Fruit fly (Drosophila melanogaster) whole organism, pupa: ENCODE data around the gene betaTub65B.
A peak's percentile ranks its signal among the peaks of the same experiment; 100 is the strongest.

ENCODE experiments used
- CG10348 ChIP-seq: fragments of 200-800 bp; sonication (Bioruptor generic); IDR thresholded peaks from 2 replicates; pipeline ENCODE4 v1.3.6; 2022; ENCODE audit warnings: missing biosample characterization, missing genetic modification characterization
- CG12605 ChIP-seq: fragments of 200-800 bp; sonication (Bioruptor generic); IDR thresholded peaks from 2 replicates; pipeline ENCODE4 v1.3.6; 2022; ENCODE audit warnings: missing biosample characterization, missing genetic modification characterization
- CG13204 ChIP-seq: fragments of 200-800 bp; sonication (Bioruptor generic); optimal IDR thresholded peaks from 2 replicates; lab custom pipeline; 2018; ENCODE audit warnings: missing biosample characterization, mild to moderate bottlenecking, missing genetic modification characterization, moderate library complexity
- CG14655 ChIP-seq: fragments of 200-800 bp; sonication (Bioruptor generic); optimal IDR thresholded peaks from 3 replicates; lab custom pipeline; 2017; ENCODE audit warnings: mild to moderate bottlenecking, missing biosample characterization, missing genetic modification reagents, missing genetic modification characterization
- CG15710 ChIP-seq: fragments of 200-800 bp; sonication (Bioruptor generic); optimal IDR thresholded peaks from 2 replicates; lab custom pipeline; 2018; ENCODE audit warnings: missing biosample characterization, mild to moderate bottlenecking, missing genetic modification characterization, moderate library complexity
- CG17806 ChIP-seq: fragments of 200-800 bp; sonication (Bioruptor generic); optimal IDR thresholded peaks from 2 replicates; lab custom pipeline; 2018; ENCODE audit warnings: missing biosample characterization, mild to moderate bottlenecking, missing genetic modification characterization, moderate library complexity
- CG32121 ChIP-seq: fragments of 200-800 bp; sonication (Bioruptor generic); IDR thresholded peaks from 2 replicates; pipeline ENCODE4 v1.3.6; 2022; ENCODE audit warnings: missing biosample characterization, missing genetic modification characterization
- CG34367 ChIP-seq: fragments of 200-800 bp; sonication (Bioruptor generic); optimal IDR thresholded peaks from 2 replicates; lab custom pipeline; 2018; ENCODE audit warnings: missing biosample characterization, mild to moderate bottlenecking, missing genetic modification characterization
- CG4496 ChIP-seq: fragments of 200-800 bp; sonication (Bioruptor generic); IDR thresholded peaks from 3 replicates; pipeline ENCODE4 v1.3.6; 2022; ENCODE audit warnings: missing biosample characterization, missing genetic modification characterization
- CG8159 ChIP-seq: fragments of 200-800 bp; sonication (Bioruptor generic); optimal IDR thresholded peaks from 3 replicates; lab custom pipeline; 2018; ENCODE audit warnings: missing biosample characterization, mild to moderate bottlenecking, missing genetic modification characterization, moderate library complexity
- CG8301 ChIP-seq: fragments of 200-800 bp; sonication (Bioruptor generic); optimal IDR thresholded peaks from 2 replicates; lab custom pipeline; 2018; ENCODE audit warnings: missing biosample characterization, mild to moderate bottlenecking, missing genetic modification characterization
- CG9948 ChIP-seq: fragments of 200-800 bp; sonication (Bioruptor generic); optimal IDR thresholded peaks from 2 replicates; lab custom pipeline; 2018; ENCODE audit warnings: missing biosample characterization, mild to moderate bottlenecking, missing genetic modification characterization, moderate library complexity
- D1 ChIP-seq: fragments of 200-800 bp; sonication (Bioruptor generic); optimal IDR thresholded peaks from 2 replicates; lab custom pipeline; 2018; ENCODE audit warnings: missing biosample characterization, mild to moderate bottlenecking, missing genetic modification characterization, moderate library complexity
- EcR ChIP-seq: fragments of 200-800 bp; sonication (Bioruptor generic); optimal IDR thresholded peaks from 3 replicates; lab custom pipeline; 2019; ENCODE audit warnings: missing biosample characterization, missing genetic modification characterization, mild to moderate bottlenecking, moderate library complexity, missing genetic modification reagents
- Ets98B ChIP-seq: fragments of 200-800 bp; sonication (Bioruptor generic); IDR thresholded peaks from 2 replicates; pipeline ENCODE4 v1.3.6; 2022; ENCODE audit warnings: missing biosample characterization, missing genetic modification characterization
- Pif1A ChIP-seq: fragments of 200-800 bp; sonication (Bioruptor generic); optimal IDR thresholded peaks from 3 replicates; lab custom pipeline; 2016; ENCODE audit warnings: missing biosample characterization, missing genetic modification characterization
- Pif1B ChIP-seq: fragments of 200-800 bp; sonication (Bioruptor generic); optimal IDR thresholded peaks from 3 replicates; lab custom pipeline; 2016; ENCODE audit warnings: missing biosample characterization, missing genetic modification characterization
- Snoo ChIP-seq: fragments of 200-800 bp; sonication (Bioruptor generic); optimal IDR thresholded peaks from 3 replicates; lab custom pipeline; 2017; ENCODE audit warnings: missing biosample characterization, mild to moderate bottlenecking, missing genetic modification characterization, inconsistent platforms
- fd96Ca ChIP-seq: fragments of 200-800 bp; sonication (Bioruptor generic); IDR thresholded peaks from 3 replicates; pipeline ENCODE4 v1.3.6; 2022; ENCODE audit warnings: missing biosample characterization, missing genetic modification characterization
- gl ChIP-seq: fragments of 200-800 bp; sonication (Bioruptor generic); optimal IDR thresholded peaks from 2 replicates; lab custom pipeline; 2018; ENCODE audit warnings: missing biosample characterization, mild to moderate bottlenecking, missing genetic modification characterization
- rn ChIP-seq: fragments of 200-800 bp; sonication (Bioruptor generic); IDR thresholded peaks from 2 replicates; pipeline ENCODE4 v1.3.6; 2022; ENCODE audit warnings: missing biosample characterization, missing genetic modification characterization

betaTub65B gene

DNA sequence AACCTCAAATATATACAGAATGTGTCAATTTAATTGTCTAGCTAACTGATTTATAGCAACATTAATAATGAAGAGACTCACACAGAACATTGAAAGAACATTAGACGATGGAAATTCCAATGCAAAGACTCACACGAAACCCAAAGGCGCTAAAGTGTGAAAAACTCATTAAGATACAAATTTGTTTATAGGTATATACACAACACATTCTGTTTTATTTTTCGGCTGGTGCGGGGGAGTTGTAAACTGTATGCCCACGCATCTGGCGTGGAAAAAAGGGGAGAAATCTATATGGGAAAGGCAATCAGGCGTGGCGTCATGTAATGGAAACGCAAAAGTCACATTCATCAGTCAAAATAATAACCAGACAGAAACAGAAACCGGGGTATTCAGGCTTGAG is 10.9 kb upstream of the betaTub65B start:
- TF ChIP-seq CG13204 (GFP tag; lab: Kevin White, UChicago) = no peak
- TF ChIP-seq CG4496 (GFP tag; lab: Robert Waterston, UW) = no peak
- no peak for TF ChIP-seq CG8159 (tag; lab: Kevin White, UChicago)
- TF ChIP-seq CG14655 (GFP tag; lab: Kevin White, UChicago) = no peak
- TF ChIP-seq Snoo (tag; lab: Kevin White, UChicago) = no peak
- no peak for TF ChIP-seq fd96Ca (GFP tag; lab: Robert Waterston, UW)
- TF ChIP-seq Pif1A (GFP tag; lab: Kevin White, UChicago) = no peak
- no peak for TF ChIP-seq CG34367 (tag; lab: Kevin White, UChicago)
- TF ChIP-seq CG8301 = no peak
- TF ChIP-seq CG32121 (GFP tag; lab: Robert Waterston, UW) = no peak
- no peak for TF ChIP-seq CG10348 (GFP tag; lab: Robert Waterston, UW)
- TF ChIP-seq, all 21 proteins: peak for 0

DNA sequence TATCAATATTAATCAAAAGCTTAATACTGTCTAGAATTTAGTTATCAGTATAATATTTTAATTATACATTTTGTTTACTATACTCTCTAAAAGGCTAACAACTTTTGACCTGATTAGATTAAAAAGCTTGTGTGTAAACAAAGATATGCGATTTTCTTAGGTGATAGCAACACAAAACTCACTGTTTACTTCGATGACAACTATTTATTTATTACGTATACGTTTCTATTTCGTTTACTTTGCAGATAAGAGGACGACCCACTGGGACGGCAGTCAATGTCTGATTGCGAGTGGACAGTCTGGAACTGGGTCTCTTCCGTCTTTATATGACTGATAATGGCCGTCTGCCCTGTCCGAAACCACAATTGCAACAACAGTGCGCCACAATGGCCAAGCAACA is 7.7 kb upstream of the betaTub65B start:
- TF ChIP-seq Pif1B (GFP tag; lab: Kevin White, UChicago) (no peak), CG8159 (tag; lab: Kevin White, UChicago) (no peak), CG9948 (tag; lab: Kevin White, UChicago) (no peak), D1 (tag; lab: Kevin White, UChicago) (no peak), CG8301 (no peak), CG14655 (GFP tag; lab: Kevin White, UChicago) (peak; percentile 6), Ets98B (GFP tag; lab: Robert Waterston, UW) (0 out of 2 replicates have a peak, but pooled peaks have one; percentile 11), CG17806 (tag; lab: Kevin White, UChicago) (no peak), CG4496 (GFP tag; lab: Robert Waterston, UW) (0 out of 3 replicates have a peak, but pooled peaks have one; percentile 12)

DNA sequence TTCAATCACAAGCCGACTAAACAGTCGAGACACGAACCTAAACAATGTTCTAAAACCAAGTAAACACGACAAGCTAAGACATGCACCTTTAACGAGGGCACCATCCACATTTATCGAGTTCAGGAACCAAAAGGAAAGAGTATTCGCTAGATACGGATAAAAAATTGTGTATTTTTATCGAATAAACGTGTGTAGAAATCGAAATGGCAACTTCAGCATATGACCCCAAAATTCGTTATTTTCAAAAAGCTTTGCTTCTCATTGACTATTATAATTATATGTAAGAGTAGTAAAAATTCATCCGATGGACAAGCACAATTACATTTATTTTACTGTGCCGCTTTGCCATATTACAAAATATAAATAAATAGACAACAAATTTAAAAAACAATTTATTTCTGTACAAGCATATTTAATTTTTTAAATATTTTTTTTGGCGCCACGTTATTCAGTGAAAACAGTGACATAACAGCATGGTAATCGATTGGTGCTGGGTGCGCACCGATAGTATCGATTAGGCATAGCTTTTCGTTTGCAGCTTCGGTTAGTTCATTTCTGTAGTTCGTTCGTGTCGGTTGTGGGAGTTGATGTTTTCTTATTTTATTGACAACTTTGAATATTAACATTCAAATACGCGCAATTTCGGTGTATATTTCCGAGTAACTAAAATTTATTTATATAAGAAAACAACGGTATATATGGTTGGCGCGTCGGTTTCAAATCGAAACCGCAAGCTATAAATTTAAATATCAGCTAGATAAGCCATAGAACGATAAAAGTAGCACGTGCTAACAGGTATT is 19.8 kb downstream of the betaTub65B start, which contains the start of gene MCU:
MCU (plus strand) TSS at position 561 of the 800 bp plus-strand sequence.
- no peak for TF ChIP-seq CG15710 (tag; lab: Kevin White, UChicago)
- 0 out of 2 replicates have a peak, but pooled peaks have one; percentile 17 for TF ChIP-seq Ets98B (GFP tag; lab: Robert Waterston, UW)
- TF ChIP-seq Pif1B (GFP tag; lab: Kevin White, UChicago) = peak; percentile 2

DNA sequence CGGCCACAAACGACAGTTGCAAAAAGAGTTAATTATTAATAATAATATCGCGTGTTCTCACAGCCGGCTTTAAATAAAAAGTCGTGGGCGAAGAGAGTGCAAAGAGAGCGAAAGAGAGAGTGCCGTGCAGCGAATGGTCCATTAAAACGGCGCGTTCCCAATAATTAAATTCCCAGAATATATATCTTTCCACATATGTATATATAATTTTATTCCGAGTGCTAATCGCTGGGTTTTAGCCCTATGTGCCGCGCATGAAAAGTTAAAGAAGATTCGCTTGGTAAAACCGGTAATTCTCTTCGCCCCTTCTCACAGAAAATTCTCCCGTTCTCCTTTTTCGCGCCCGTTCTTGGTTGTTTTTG is 20.4 kb downstream of the betaTub65B start:
- TF ChIP-seq CG10348 (GFP tag; lab: Robert Waterston, UW) (no peak), CG34367 (tag; lab: Kevin White, UChicago) (no peak), CG15710 (tag; lab: Kevin White, UChicago) (no peak), Snoo (tag; lab: Kevin White, UChicago) (no peak), Pif1B (GFP tag; lab: Kevin White, UChicago) (no peak), fd96Ca (GFP tag; lab: Robert Waterston, UW) (no peak), CG17806 (tag; lab: Kevin White, UChicago) (no peak), gl (tag; lab: Kevin White, UChicago) (no peak), Pif1A (GFP tag; lab: Kevin White, UChicago) (no peak), CG8301 (no peak), CG32121 (GFP tag; lab: Robert Waterston, UW) (no peak), EcR (GFP tag; lab: Kevin White, UChicago) (no peak), Ets98B (GFP tag; lab: Robert Waterston, UW) (no peak), CG8159 (tag; lab: Kevin White, UChicago) (no peak), CG9948 (tag; lab: Kevin White, UChicago) (no peak), CG14655 (GFP tag; lab: Kevin White, UChicago) (no peak), D1 (tag; lab: Kevin White, UChicago) (no peak), CG13204 (GFP tag; lab: Kevin White, UChicago) (no peak), CG12605 (GFP tag; lab: Robert Waterston, UW) (no peak)

DNA sequence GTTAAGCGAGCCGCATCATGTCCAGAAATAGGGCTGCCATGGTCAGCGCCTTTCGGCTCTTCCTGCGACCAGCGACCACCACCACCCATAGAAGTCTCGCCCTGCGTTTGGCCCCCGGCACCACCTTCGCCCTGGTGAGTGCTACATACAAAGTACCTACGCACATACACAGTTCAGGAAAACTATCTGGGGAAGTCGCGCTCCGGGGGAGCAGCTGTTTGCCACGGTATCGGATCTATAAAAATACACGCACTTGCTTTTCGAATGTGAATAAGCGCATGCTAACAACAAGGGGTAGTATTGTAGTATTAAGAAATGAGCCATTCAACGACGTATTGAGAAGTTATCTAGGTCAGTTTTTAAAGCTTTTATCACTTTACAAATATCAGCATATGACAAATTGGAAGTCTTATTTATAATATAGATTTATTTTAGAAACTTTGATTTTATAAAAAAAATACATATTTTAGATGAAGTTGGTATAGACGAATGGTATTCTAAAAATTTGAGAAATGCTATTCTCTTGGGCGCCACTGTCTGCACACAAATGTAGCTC is 21.4 kb downstream of the betaTub65B start:
- peak; percentile 42; the same call in 1 of the 2 replicates for TF ChIP-seq CG32121 (GFP tag; lab: Robert Waterston, UW)
- peak; percentile 78 for TF ChIP-seq CG8159 (tag; lab: Kevin White, UChicago)
- TF ChIP-seq fd96Ca (GFP tag; lab: Robert Waterston, UW) = no peak
- no peak for TF ChIP-seq EcR (GFP tag; lab: Kevin White, UChicago)
- no peak for TF ChIP-seq CG4496 (GFP tag; lab: Robert Waterston, UW)
- TF ChIP-seq gl (tag; lab: Kevin White, UChicago) = no peak
- TF ChIP-seq CG9948 (tag; lab: Kevin White, UChicago) = peak; percentile 70
- TF ChIP-seq CG10348 (GFP tag; lab: Robert Waterston, UW) = no peak
- peak; percentile 33; the same call in 1 of the 2 replicates for TF ChIP-seq Ets98B (GFP tag; lab: Robert Waterston, UW)
- peak; percentile 48 for TF ChIP-seq Snoo (tag; lab: Kevin White, UChicago)
- TF ChIP-seq Pif1B (GFP tag; lab: Kevin White, UChicago) = peak; percentile 42
- TF ChIP-seq CG14655 (GFP tag; lab: Kevin White, UChicago) = peak; percentile 79
- peak; percentile 27 for TF ChIP-seq Pif1A (GFP tag; lab: Kevin White, UChicago)
- peak; percentile 62 for TF ChIP-seq CG34367 (tag; lab: Kevin White, UChicago)
- no peak for TF ChIP-seq CG12605 (GFP tag; lab: Robert Waterston, UW)
- TF ChIP-seq CG15710 (tag; lab: Kevin White, UChicago) = peak; percentile 63
- TF ChIP-seq CG17806 (tag; lab: Kevin White, UChicago) = peak; percentile 71
- peak; percentile 22 for TF ChIP-seq CG13204 (GFP tag; lab: Kevin White, UChicago)
- TF ChIP-seq D1 (tag; lab: Kevin White, UChicago) = no peak
- no peak for TF ChIP-seq rn (GFP tag; lab: Robert Waterston, UW)
- peak; percentile 47 for TF ChIP-seq CG8301
